1 fruit fly cellular context compared by ENCODE assay signal in genomic region chr2L:480638-481399, dm6.
TF ChIP-seq lines count a peak whose summit lies in the region.

No protein-coding gene starts in this region.

TF ChIP-seq in whole organism, embryonic, 481 proteins besides CTCF, POLR2A, EP300 and RAD21 (continued from another document and continues in another):
- TF ChIP-seq CG11085 (GFP tag; IDR thresholded peaks at IDR 0.05; lab: Robert Waterston, UW), result no peak
- no peak for TF ChIP-seq tgo (GFP tag; IDR thresholded peaks at IDR 0.05; lab: Robert Waterston, UW)
- peak; percentile 98 for TF ChIP-seq CG6254 (GFP tag; optimal IDR thresholded peaks at IDR 0.05; lab: Kevin White, UChicago)
- peak; percentile 100 for TF ChIP-seq CG4854 (GFP tag; optimal IDR thresholded peaks at IDR 0.05; lab: Kevin White, UChicago)
- TF ChIP-seq CG13894 (tag; optimal IDR thresholded peaks at IDR 0.05; lab: Kevin White, UChicago), result peak; percentile 100
- TF ChIP-seq CkIIα-i1 (GFP tag; IDR thresholded peaks at IDR 0.05; lab: Robert Waterston, UW), result no peak
- peak; percentile 100 for TF ChIP-seq Usf (GFP tag; optimal IDR thresholded peaks at IDR 0.05; lab: Kevin White, UChicago)
- peak; percentile 100 for TF ChIP-seq CG1529 (GFP tag; optimal IDR thresholded peaks at IDR 0.05; lab: Kevin White, UChicago)
- no peak for TF ChIP-seq CG6175 (GFP tag; IDR thresholded peaks at IDR 0.05; lab: Robert Waterston, UW)
- peak; percentile 100 for TF ChIP-seq twi (tag; optimal IDR thresholded peaks at IDR 0.05; lab: Kevin White, UChicago)
- TF ChIP-seq ase (GFP tag; IDR thresholded peaks at IDR 0.05; lab: Robert Waterston, UW), result no peak
- TF ChIP-seq run (tag; optimal IDR thresholded peaks at IDR 0.05; lab: Kevin White, UChicago), result peak; percentile 100
- TF ChIP-seq ERR (GFP tag; optimal IDR thresholded peaks at IDR 0.05; lab: Kevin White, UChicago), result peak; percentile 100
- TF ChIP-seq CG3065 (GFP tag; optimal IDR thresholded peaks at IDR 0.05; lab: Kevin White, UChicago), result peak; percentile 100
- peak; percentile 100 for TF ChIP-seq pho (GFP tag; optimal IDR thresholded peaks at IDR 0.05; lab: Kevin White, UChicago)
- no peak for TF ChIP-seq CG2199 (GFP tag; IDR thresholded peaks at IDR 0.05; lab: Robert Waterston, UW)
- peak; percentile 100 for TF ChIP-seq dmrt99B (tag; optimal IDR thresholded peaks at IDR 0.05; lab: Kevin White, UChicago)
- TF ChIP-seq al (GFP tag; IDR thresholded peaks at IDR 0.05; lab: Robert Waterston, UW), result no peak
- no peak for TF ChIP-seq Gsc (GFP tag; IDR thresholded peaks at IDR 0.05; lab: Robert Waterston, UW)
- peak; percentile 100 for TF ChIP-seq Gug (GFP tag; IDR thresholded peaks at IDR 0.05; lab: Robert Waterston, UW)
- TF ChIP-seq da (GFP tag; optimal IDR thresholded peaks at IDR 0.05; lab: Kevin White, UChicago), result peak; percentile 100
- peak; percentile 100 for TF ChIP-seq tx (GFP tag; optimal IDR thresholded peaks at IDR 0.05; lab: Kevin White, UChicago)
- TF ChIP-seq ci (GFP tag; IDR thresholded peaks at IDR 0.05; lab: Robert Waterston, UW), result no peak
- no peak for TF ChIP-seq z (GFP tag; IDR thresholded peaks at IDR 0.05; lab: Robert Waterston, UW)
- no peak for TF ChIP-seq CG10366 (GFP tag; IDR thresholded peaks at IDR 0.05; lab: Robert Waterston, UW)
- no peak for TF ChIP-seq CG11456 (GFP tag; IDR thresholded peaks at IDR 0.05; lab: Robert Waterston, UW)
- TF ChIP-seq Abd-B (GFP tag; optimal IDR thresholded peaks at IDR 0.05; lab: Kevin White, UChicago), result peak; percentile 100
- peak; percentile 100 for TF ChIP-seq CG18619 (GFP tag; optimal IDR thresholded peaks at IDR 0.05; lab: Kevin White, UChicago)
- no peak for TF ChIP-seq CG16813 (GFP tag; IDR thresholded peaks at IDR 0.05; lab: Robert Waterston, UW; ENCODE audit: partially characterized antibody)
- peak; percentile 83 for TF ChIP-seq pfk (GFP tag; optimal IDR thresholded peaks at IDR 0.05; lab: Kevin White, UChicago)
- TF ChIP-seq nerfin-2 (GFP tag; IDR thresholded peaks at IDR 0.05; lab: Robert Waterston, UW; ENCODE audit: partially characterized antibody), result no peak
- TF ChIP-seq Neu2 (GFP tag; optimal IDR thresholded peaks at IDR 0.05; lab: Kevin White, UChicago; ENCODE audit: borderline replicate concordance), result peak; percentile 100
- TF ChIP-seq mam (GFP tag; optimal IDR thresholded peaks at IDR 0.05; lab: Kevin White, UChicago), result peak; percentile 100
- TF ChIP-seq NFAT (GFP tag; IDR thresholded peaks at IDR 0.05; lab: Robert Waterston, UW), result no peak
- TF ChIP-seq Tbp (GFP tag; optimal IDR thresholded peaks at IDR 0.05; lab: Kevin White, UChicago), result no peak
- peak; percentile 100 for TF ChIP-seq CG11398 (GFP tag; optimal IDR thresholded peaks at IDR 0.05; lab: Kevin White, UChicago)
- TF ChIP-seq chif (GFP tag; optimal IDR thresholded peaks at IDR 0.05; lab: Kevin White, UChicago), result peak; percentile 100
- TF ChIP-seq CG7928 (GFP tag; optimal IDR thresholded peaks at IDR 0.05; lab: Kevin White, UChicago), result peak; percentile 94
- peak; percentile 100 for TF ChIP-seq NC2α (GFP tag; optimal IDR thresholded peaks at IDR 0.05; lab: Kevin White, UChicago)
- no peak for TF ChIP-seq hth (optimal IDR thresholded peaks at IDR 0.05; lab: Kevin White, UChicago)
- no peak for TF ChIP-seq E2f2 (GFP tag; IDR thresholded peaks at IDR 0.05; lab: Robert Waterston, UW)
- peak; percentile 100 for TF ChIP-seq kay (GFP tag; optimal IDR thresholded peaks at IDR 0.05; lab: Kevin White, UChicago)
- no peak for TF ChIP-seq H15 (GFP tag; IDR thresholded peaks at IDR 0.05; lab: Robert Waterston, UW)
- peak; percentile 100 for TF ChIP-seq CG10267 (tag; optimal IDR thresholded peaks at IDR 0.05; lab: Kevin White, UChicago)
- TF ChIP-seq HHEX (GFP tag; optimal IDR thresholded peaks at IDR 0.05; lab: Kevin White, UChicago), result peak; percentile 100
- TF ChIP-seq zen (tag; optimal IDR thresholded peaks at IDR 0.05; lab: Kevin White, UChicago), result peak; percentile 100
- TF ChIP-seq Blimp-1 (GFP tag; optimal IDR thresholded peaks at IDR 0.05; lab: Kevin White, UChicago), result peak; percentile 100
- peak; percentile 100 for TF ChIP-seq CG7357 (GFP tag; IDR thresholded peaks at IDR 0.05; lab: Robert Waterston, UW)
- TF ChIP-seq nom (GFP tag; optimal IDR thresholded peaks at IDR 0.05; lab: Kevin White, UChicago), result peak; percentile 100
- no peak for TF ChIP-seq dan (GFP tag; IDR thresholded peaks at IDR 0.05; lab: Robert Waterston, UW)
- peak; percentile 99 for TF ChIP-seq CG10431 (GFP tag; optimal IDR thresholded peaks at IDR 0.05; lab: Kevin White, UChicago)
- TF ChIP-seq amos (GFP tag; IDR thresholded peaks at IDR 0.05; lab: Robert Waterston, UW; ENCODE audit: partially characterized antibody), result no peak
- TF ChIP-seq Dfd (GFP tag; optimal IDR thresholded peaks at IDR 0.05; lab: Kevin White, UChicago), result peak in 1 of 2 experiments; percentile 97
- peak; percentile 100 for TF ChIP-seq Six4 (GFP tag; optimal IDR thresholded peaks at IDR 0.05; lab: Kevin White, UChicago)
- peak in 1 of 2 experiments; percentile 88 for TF ChIP-seq pan (optimal IDR thresholded peaks at IDR 0.05; lab: Kevin White, UChicago)
- peak in 1 of 2 experiments; percentile 83 for TF ChIP-seq pan (GFP tag; optimal IDR thresholded peaks at IDR 0.05 in 1 of 2, IDR thresholded peaks at IDR 0.05 in 1 of 2)
- peak; percentile 100 for TF ChIP-seq CG9609 (GFP tag; optimal IDR thresholded peaks at IDR 0.05; lab: Kevin White, UChicago)
- TF ChIP-seq toy (GFP tag; IDR thresholded peaks at IDR 0.05; lab: Robert Waterston, UW), result no peak
- TF ChIP-seq CG11560 (tag; IDR thresholded peaks at IDR 0.05; lab: Robert Waterston, UW), result no peak
- TF ChIP-seq sim (GFP tag; IDR thresholded peaks at IDR 0.05; lab: Robert Waterston, UW), result no peak
- TF ChIP-seq fu2 (GFP tag; optimal IDR thresholded peaks at IDR 0.05; lab: Kevin White, UChicago), result peak; percentile 100
- TF ChIP-seq CG18476 (GFP tag; optimal IDR thresholded peaks at IDR 0.05; lab: Kevin White, UChicago), result peak; percentile 100
- TF ChIP-seq Bgb (GFP tag; IDR thresholded peaks at IDR 0.05; lab: Robert Waterston, UW; ENCODE audit: partially characterized antibody), result no peak
- peak; percentile 100 for TF ChIP-seq tio (GFP tag; optimal IDR thresholded peaks at IDR 0.05; lab: Kevin White, UChicago)
- peak; percentile 100 for TF ChIP-seq chn (GFP tag; optimal IDR thresholded peaks at IDR 0.05; lab: Kevin White, UChicago)
- no peak for TF ChIP-seq CG13287 (GFP tag; IDR thresholded peaks at IDR 0.05; lab: Robert Waterston, UW; ENCODE audit: partially characterized antibody)
- TF ChIP-seq gcm (GFP tag; optimal IDR thresholded peaks at IDR 0.05; lab: Kevin White, UChicago), result peak; percentile 100
- TF ChIP-seq CG10959 (GFP tag; IDR thresholded peaks at IDR 0.05; lab: Robert Waterston, UW), result no peak
- TF ChIP-seq CG1647 (GFP tag; optimal IDR thresholded peaks at IDR 0.05; lab: Kevin White, UChicago), result peak; percentile 100
- TF ChIP-seq Mes4 (GFP tag; optimal IDR thresholded peaks at IDR 0.05; lab: Kevin White, UChicago), result peak; percentile 100
- TF ChIP-seq NK7.1 (GFP tag; optimal IDR thresholded peaks at IDR 0.05; lab: Kevin White, UChicago), result peak; percentile 100
- TF ChIP-seq CG9932 (GFP tag; IDR thresholded peaks at IDR 0.05; lab: Robert Waterston, UW), result no peak
- TF ChIP-seq CrebB (tag; optimal IDR thresholded peaks at IDR 0.05; lab: Kevin White, UChicago), result peak; percentile 100
- TF ChIP-seq Eip74EF (GFP tag; optimal IDR thresholded peaks at IDR 0.05; lab: Kevin White, UChicago), result peak in 1 of 2 experiments; percentile 100
- TF ChIP-seq CG7963 (GFP tag; IDR thresholded peaks at IDR 0.05; lab: Robert Waterston, UW; ENCODE audit: partially characterized antibody), result no peak
- no peak for TF ChIP-seq zen2 (GFP tag; IDR thresholded peaks at IDR 0.05; lab: Robert Waterston, UW; ENCODE audit: partially characterized antibody)
- no peak for TF ChIP-seq inv (GFP tag; IDR thresholded peaks at IDR 0.05; lab: Robert Waterston, UW; ENCODE audit: partially characterized antibody)
- TF ChIP-seq Lhr (GFP tag; optimal IDR thresholded peaks at IDR 0.05; lab: Kevin White, UChicago), result peak; percentile 100
- peak; percentile 99 for TF ChIP-seq Vsx1 (GFP tag; optimal IDR thresholded peaks at IDR 0.05; lab: Kevin White, UChicago)
- peak; percentile 100 for TF ChIP-seq Sox100B (GFP tag; optimal IDR thresholded peaks at IDR 0.05; lab: Kevin White, UChicago)
- no peak for TF ChIP-seq sob (GFP tag; IDR thresholded peaks at IDR 0.05; lab: Robert Waterston, UW)
- TF ChIP-seq Atf6 (GFP tag; IDR thresholded peaks at IDR 0.05; lab: Robert Waterston, UW), result no peak
- no peak for TF ChIP-seq CG1024 (GFP tag; IDR thresholded peaks at IDR 0.05; lab: Robert Waterston, UW)
- TF ChIP-seq CG12299 (tag; optimal IDR thresholded peaks at IDR 0.05; lab: Kevin White, UChicago), result peak; percentile 100
- TF ChIP-seq pros (GFP tag; optimal IDR thresholded peaks at IDR 0.05; lab: Kevin White, UChicago), result peak; percentile 90
- peak; percentile 100 for TF ChIP-seq CG16815 (GFP tag; optimal IDR thresholded peaks at IDR 0.05; lab: Kevin White, UChicago)
- TF ChIP-seq Optix (GFP tag; IDR thresholded peaks at IDR 0.05; lab: Robert Waterston, UW), result no peak
- peak; percentile 100 for TF ChIP-seq Xbp1 (GFP tag; optimal IDR thresholded peaks at IDR 0.05; lab: Kevin White, UChicago)
- peak; percentile 100 for TF ChIP-seq CG10543 (GFP tag; optimal IDR thresholded peaks at IDR 0.05; lab: Kevin White, UChicago)
- no peak for TF ChIP-seq sna (GFP tag; IDR thresholded peaks at IDR 0.05; lab: Robert Waterston, UW; ENCODE audit: partially characterized antibody)
- TF ChIP-seq CG5953 (GFP tag; IDR thresholded peaks at IDR 0.05; lab: Robert Waterston, UW), result no peak
- TF ChIP-seq jigr1 (GFP tag; IDR thresholded peaks at IDR 0.05; lab: Robert Waterston, UW), result no peak
- peak; percentile 100 for TF ChIP-seq CG15011 (GFP tag; optimal IDR thresholded peaks at IDR 0.05; lab: Kevin White, UChicago)
- peak; percentile 100 for TF ChIP-seq cwo (GFP tag; optimal IDR thresholded peaks at IDR 0.05; lab: Kevin White, UChicago)
- TF ChIP-seq CG6654 (GFP tag; optimal IDR thresholded peaks at IDR 0.05; lab: Kevin White, UChicago), result peak; percentile 96
- peak; percentile 100 for TF ChIP-seq CG12769 (tag; optimal IDR thresholded peaks at IDR 0.05; lab: Kevin White, UChicago)
- TF ChIP-seq Side (GFP tag; optimal IDR thresholded peaks at IDR 0.05; lab: Kevin White, UChicago), result peak; percentile 100
- TF ChIP-seq Trl (optimal IDR thresholded peaks at IDR 0.05; lab: Kevin White, UChicago), result peak; percentile 68 to 80
- TF ChIP-seq Trl (GFP tag; optimal IDR thresholded peaks at IDR 0.05; lab: Kevin White, UChicago), result peak; percentile 100
- no peak for TF ChIP-seq aop (GFP tag; IDR thresholded peaks at IDR 0.05; lab: Robert Waterston, UW)
- no peak for TF ChIP-seq gt (GFP tag; IDR thresholded peaks at IDR 0.05; lab: Robert Waterston, UW)
- TF ChIP-seq chinmo (GFP tag; IDR thresholded peaks at IDR 0.05; lab: Robert Waterston, UW; ENCODE audit: partially characterized antibody), result no peak
- peak; percentile 100 for TF ChIP-seq CG4328 (GFP tag; optimal IDR thresholded peaks at IDR 0.05; lab: Kevin White, UChicago)
- peak; percentile 95 for TF ChIP-seq CG18011 (GFP tag; optimal IDR thresholded peaks at IDR 0.05; lab: Kevin White, UChicago)
- TF ChIP-seq grau (tag; optimal IDR thresholded peaks at IDR 0.05; lab: Kevin White, UChicago), result peak; percentile 100
- peak; percentile 100 for TF ChIP-seq CG13624 (GFP tag; optimal IDR thresholded peaks at IDR 0.05; lab: Kevin White, UChicago)
- TF ChIP-seq Hr51 (GFP tag; optimal IDR thresholded peaks at IDR 0.05; lab: Kevin White, UChicago), result peak; percentile 100
- peak; percentile 100 for TF ChIP-seq gcm2 (GFP tag; optimal IDR thresholded peaks at IDR 0.05; lab: Kevin White, UChicago)
- TF ChIP-seq GATAe (GFP tag; conservative IDR thresholded peaks at IDR 0.05; lab: Robert Waterston, UW), result no peak
- TF ChIP-seq B-H1 (GFP tag; IDR thresholded peaks at IDR 0.05; lab: Robert Waterston, UW), result no peak
- TF ChIP-seq exex (tag; optimal IDR thresholded peaks at IDR 0.05; lab: Kevin White, UChicago), result peak; percentile 100
- peak; percentile 99 for TF ChIP-seq kni (GFP tag; optimal IDR thresholded peaks at IDR 0.05; lab: Kevin White, UChicago)
- peak; percentile 100 for TF ChIP-seq HmgZ (tag; optimal IDR thresholded peaks at IDR 0.05; lab: Kevin White, UChicago)
- peak; percentile 100 for TF ChIP-seq PHDP (tag; optimal IDR thresholded peaks at IDR 0.05; lab: Kevin White, UChicago)
- peak; percentile 100 for TF ChIP-seq Camta (GFP tag; optimal IDR thresholded peaks at IDR 0.05; lab: Kevin White, UChicago)
- peak; percentile 93 for TF ChIP-seq CG3995 (GFP tag; optimal IDR thresholded peaks at IDR 0.05; lab: Kevin White, UChicago)
- peak; percentile 100 for TF ChIP-seq repo (GFP tag; optimal IDR thresholded peaks at IDR 0.05; lab: Kevin White, UChicago)
- TF ChIP-seq gro (GFP tag; optimal IDR thresholded peaks at IDR 0.05; lab: Kevin White, UChicago), result peak; percentile 100
- TF ChIP-seq bowl (GFP tag; IDR thresholded peaks at IDR 0.05; lab: Robert Waterston, UW), result no peak
- no peak for TF ChIP-seq esg (GFP tag; conservative IDR thresholded peaks at IDR 0.05; lab: Robert Waterston, UW)
- peak; percentile 100 for TF ChIP-seq tap (tag; optimal IDR thresholded peaks at IDR 0.05; lab: Kevin White, UChicago)
- no peak for TF ChIP-seq wor (GFP tag; IDR thresholded peaks at IDR 0.05; lab: Robert Waterston, UW)
- no peak for TF ChIP-seq mld (GFP tag; IDR thresholded peaks at IDR 0.05; lab: Robert Waterston, UW; ENCODE audit: partially characterized antibody)
- no peak for TF ChIP-seq Awh (GFP tag; IDR thresholded peaks at IDR 0.05; lab: Robert Waterston, UW)
- TF ChIP-seq seq (GFP tag; IDR thresholded peaks at IDR 0.05; lab: Robert Waterston, UW), result no peak
- no peak for TF ChIP-seq CG3726 (GFP tag; IDR thresholded peaks at IDR 0.05; lab: Robert Waterston, UW)
- TF ChIP-seq ro (GFP tag; IDR thresholded peaks at IDR 0.05; lab: Robert Waterston, UW), result no peak
- TF ChIP-seq CG15601 (tag; optimal IDR thresholded peaks at IDR 0.05; lab: Kevin White, UChicago), result peak; percentile 99
- TF ChIP-seq Aef1 (GFP tag; IDR thresholded peaks at IDR 0.05; lab: Robert Waterston, UW), result no peak
- TF ChIP-seq cg (GFP tag; optimal IDR thresholded peaks at IDR 0.05; lab: Kevin White, UChicago), result peak; percentile 97
- peak; percentile 100 for TF ChIP-seq gsb-n (tag; optimal IDR thresholded peaks at IDR 0.05; lab: Kevin White, UChicago)
- TF ChIP-seq knrl (GFP tag; IDR thresholded peaks at IDR 0.05; lab: Robert Waterston, UW; ENCODE audit: partially characterized antibody), result no peak
- TF ChIP-seq CG13123 (GFP tag; optimal IDR thresholded peaks at IDR 0.05; lab: Kevin White, UChicago), result peak; percentile 100
